Worm (Caenorhabditis elegans): Measurements from ENCODE around the gene fic-1.

fic-1 gene

DNA sequence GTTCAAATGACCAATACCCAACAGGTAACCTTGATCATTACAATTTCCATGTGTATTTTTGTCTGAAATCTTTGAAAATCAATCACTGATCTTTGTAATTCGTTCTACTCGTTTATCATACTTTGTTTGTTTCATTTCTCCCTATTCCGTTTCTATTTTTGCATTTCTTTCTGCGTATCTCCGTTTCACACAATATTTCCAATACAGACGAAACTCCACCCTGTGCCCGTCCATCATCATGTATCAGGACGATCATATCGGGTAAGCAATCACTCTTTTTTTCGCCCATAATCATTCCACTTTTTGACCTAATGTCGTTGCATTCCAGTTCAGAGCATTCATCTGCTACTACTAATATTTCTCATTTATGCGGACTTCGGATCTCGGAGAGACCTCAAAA is 27.5 kb upstream of the fic-1 start, which contains the start of gene pyk-2 (continued):
- no peak for TF ChIP-seq ceh-32 (tag; optimal IDR thresholded peaks at IDR 0.05; ENCODE audit: poor library complexity)
- TF ChIP-seq jun-1 (tag; optimal IDR thresholded peaks at IDR 0.05) = no peak
- no peak for TF ChIP-seq hif-1 (tag; optimal IDR thresholded peaks at IDR 0.05)
- TF ChIP-seq hlh-30 (tag; optimal IDR thresholded peaks at IDR 0.05; ENCODE audit: insufficient read depth) = peak; percentile 63
- TF ChIP-seq rbr-2 (tag; optimal IDR thresholded peaks at IDR 0.05) = no peak
- no peak for TF ChIP-seq nhr-41 (GFP tag; IDR thresholded peaks at IDR 0.05)
- no peak for TF ChIP-seq lin-15B (tag; optimal IDR thresholded peaks at IDR 0.05)
- no peak for TF ChIP-seq tag-97 (GFP tag; IDR thresholded peaks at IDR 0.05)
- TF ChIP-seq nhr-48 (tag; optimal IDR thresholded peaks at IDR 0.05) = peak; percentile 7
- no peak for TF ChIP-seq ZK546.5 (tag; optimal IDR thresholded peaks at IDR 0.05)
- no peak for TF ChIP-seq lsy-2 (tag; optimal IDR thresholded peaks at IDR 0.05)

ce11 chrIV:10913081-10913480 is 24.2 kb upstream of the fic-1 start, which contains the start of gene ZK593.2:
TSS of gene ZK593.2 (plus strand) at chrIV:10913381.
- no peak for TF ChIP-seq egl-27 (tag; optimal IDR thresholded peaks at IDR 0.05)
- TF ChIP-seq mdt-29 (GFP tag; IDR thresholded peaks at IDR 0.05) = no peak
- no peak for TF ChIP-seq F44E2.7 (GFP tag; IDR thresholded peaks at IDR 0.05)
- TF ChIP-seq nhr-6 (tag; optimal IDR thresholded peaks at IDR 0.05) = no peak
- TF ChIP-seq tra-1 (GFP tag; IDR thresholded peaks at IDR 0.05) = no peak
- TF ChIP-seq nhr-111 (GFP tag; optimal IDR thresholded peaks at IDR 0.05) = no peak
- TF ChIP-seq nhr-41 (GFP tag; IDR thresholded peaks at IDR 0.05) = no peak
- TF ChIP-seq nhr-28 (tag; optimal IDR thresholded peaks at IDR 0.05) = no peak
- TF ChIP-seq sdz-12 (GFP tag; optimal IDR thresholded peaks at IDR 0.05) = no peak
- TF ChIP-seq ama-1 (optimal IDR thresholded peaks at IDR 0.05) = peak; percentile 59
- no peak for TF ChIP-seq daf-16 (GFP tag; optimal IDR thresholded peaks at IDR 0.05)
- TF ChIP-seq daf-16 (tag; optimal IDR thresholded peaks at IDR 0.05) = peak; percentile 8
- TF ChIP-seq F10B5.3 (tag; optimal IDR thresholded peaks at IDR 0.05) = no peak
- TF ChIP-seq ctbp-1 (GFP tag; IDR thresholded peaks at IDR 0.05) = no peak
- peak; percentile 7; the same call in 1 of the 2 replicates for TF ChIP-seq dmd-6 (GFP tag; IDR thresholded peaks at IDR 0.05)
- no peak for TF ChIP-seq R02D3.7 (tag; optimal IDR thresholded peaks at IDR 0.05)
- no peak for TF ChIP-seq F37D6.2 (tag; optimal IDR thresholded peaks at IDR 0.05)
- TF ChIP-seq mxl-2 (GFP tag; conservative IDR thresholded peaks at IDR 0.05) = 0 out of 2 replicates have a peak, but pooled peaks have one; percentile 11
- no peak for TF ChIP-seq ceh-20 (GFP tag; IDR thresholded peaks at IDR 0.05)

- peak; percentile 29 for TF ChIP-seq dmd-6 (GFP tag; IDR thresholded peaks at IDR 0.05)
- TF ChIP-seq R02D3.7 (tag; optimal IDR thresholded peaks at IDR 0.05) = no peak
Observed at ce11 chrIV:10915388-10915787, 21.9 kb upstream of the fic-1 start, which contains the start of gene ZK593.3. TSS of gene ZK593.3 (plus strand) at chrIV:10915688.

- TF ChIP-seq duxl-1 (tag; optimal IDR thresholded peaks at IDR 0.05; ENCODE audit: poor library complexity) = no peak
- TF ChIP-seq unc-130 (GFP tag; optimal IDR thresholded peaks at IDR 0.05) = no peak
- TF ChIP-seq hlh-30 (tag; optimal IDR thresholded peaks at IDR 0.05; ENCODE audit: insufficient read depth) = no peak
- no peak for TF ChIP-seq hif-1 (tag; optimal IDR thresholded peaks at IDR 0.05)
- TF ChIP-seq mxl-3 (GFP tag; optimal IDR thresholded peaks at IDR 0.05) = no peak
- no peak for TF ChIP-seq ceh-82 (tag; optimal IDR thresholded peaks at IDR 0.05)
- no peak for TF ChIP-seq rbr-2 (tag; optimal IDR thresholded peaks at IDR 0.05)
- TF ChIP-seq nhr-237 (tag; optimal IDR thresholded peaks at IDR 0.05) = no peak
- no peak for TF ChIP-seq Y48G9A.11 (GFP tag; IDR thresholded peaks at IDR 0.05)
- TF ChIP-seq fos-1 (tag; optimal IDR thresholded peaks at IDR 0.05) = no peak
- TF ChIP-seq unc-62 (GFP tag; optimal IDR thresholded peaks at IDR 0.05 in 1 of 2) = no peak
- no peak for TF ChIP-seq unc-62 (tag; optimal IDR thresholded peaks at IDR 0.05)
Observed at ce11 chrIV:10916134-10916533, 21.1 kb upstream of the fic-1 start.

Measured in whole organism, L4 larva.